Worm (Caenorhabditis elegans): Measurements from ENCODE around the gene lam-2.

DNA sequence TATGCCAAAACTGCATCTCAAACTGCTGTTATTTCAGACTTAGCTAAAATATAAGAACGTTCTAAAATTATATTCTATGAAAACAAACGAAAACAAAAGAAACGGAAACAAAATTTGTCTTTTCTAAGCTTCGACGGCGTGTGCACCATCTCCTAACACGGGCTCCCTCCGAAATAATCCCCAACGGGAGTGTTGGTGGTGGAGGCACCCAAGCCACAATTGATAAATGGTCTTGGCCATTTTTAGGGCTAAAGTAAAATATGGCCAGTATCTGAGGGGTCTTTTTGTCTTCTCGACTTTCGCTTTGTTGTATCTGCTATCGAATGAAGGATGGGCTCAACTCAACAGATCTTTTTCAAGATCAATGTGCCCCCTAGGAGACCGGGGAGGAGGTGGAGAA lies 24.4 kb upstream of the lam-2 start:
- TF ChIP-seq zag-1 (tag; optimal IDR thresholded peaks at IDR 0.05) (no peak), nhr-77 (tag; optimal IDR thresholded peaks at IDR 0.05) (no peak), isw-1 (GFP tag; IDR thresholded peaks at IDR 0.05) (no peak), nhr-11 (tag; optimal IDR thresholded peaks at IDR 0.05) (no peak), fkh-10 (GFP tag; optimal IDR thresholded peaks at IDR 0.05) (no peak), tbx-2 (tag; optimal IDR thresholded peaks at IDR 0.05) (no peak), rnt-1 (tag; optimal IDR thresholded peaks at IDR 0.05) (no peak), fkh-4 (tag; optimal IDR thresholded peaks at IDR 0.05; ENCODE audit: borderline replicate concordance) (no peak), pag-3 (tag; optimal IDR thresholded peaks at IDR 0.05; ENCODE audit: borderline replicate concordance, insufficient read depth) (no peak), nhr-19 (GFP tag; conservative IDR thresholded peaks at IDR 0.05) (no peak), lin-13 (GFP tag; optimal IDR thresholded peaks at IDR 0.05) (no peak), aly-2 (tag; optimal IDR thresholded peaks at IDR 0.05) (no peak), mab-9 (GFP tag; IDR thresholded peaks at IDR 0.05) (no peak)

All from whole organism, L1 larva.